Worm (Caenorhabditis elegans): ENCODE results near the gene F56D2.2.

ce11 chrIII:5622232-5623009 is 35.4 kb downstream of the F56D2.2 start:
- TF ChIP-seq mls-2 (tag; optimal IDR thresholded peaks at IDR 0.05) (no peak), blmp-1 (tag; optimal IDR thresholded peaks at IDR 0.05) (no peak), unc-62 (GFP tag; optimal IDR thresholded peaks at IDR 0.05) (no peak), nhr-2 (tag; optimal IDR thresholded peaks at IDR 0.05) (no peak), mab-5 (tag; optimal IDR thresholded peaks at IDR 0.05) (no peak), mep-1 (tag; optimal IDR thresholded peaks at IDR 0.05) (no peak)
